Fruit fly (Drosophila melanogaster): ENCODE results near the gene Aduk.

Gene Aduk

dm6 chr3R:9353276-9353652 lies 18.8 kb upstream of the Aduk start (continued):
- TF ChIP-seq CG17568 (GFP tag; optimal IDR thresholded peaks at IDR 0.05) (peak; percentile 81), CG10654 (GFP tag; optimal IDR thresholded peaks at IDR 0.05) (peak; percentile 75), pum (GFP tag; optimal IDR thresholded peaks at IDR 0.05) (peak; percentile 30), lbe (GFP tag; optimal IDR thresholded peaks at IDR 0.05) (peak; percentile 70), CG4282 (GFP tag; optimal IDR thresholded peaks at IDR 0.05) (no peak), gfzf (GFP tag; optimal IDR thresholded peaks at IDR 0.05) (no peak), CG8359 (GFP tag; optimal IDR thresholded peaks at IDR 0.05; ENCODE audit: borderline replicate concordance) (peak; percentile 63), gt (GFP tag; IDR thresholded peaks at IDR 0.05) (no peak), CG3847 (GFP tag; IDR thresholded peaks at IDR 0.05) (no peak), CG7963 (GFP tag; IDR thresholded peaks at IDR 0.05; ENCODE audit: partially characterized antibody) (no peak), Oli (tag; optimal IDR thresholded peaks at IDR 0.05) (peak; percentile 89), CG10565 (GFP tag; optimal IDR thresholded peaks at IDR 0.05) (no peak), CG17802 (tag; optimal IDR thresholded peaks at IDR 0.05) (peak; percentile 26), Ets65A (GFP tag) (peak; percentile 91), sisA (GFP tag; IDR thresholded peaks at IDR 0.05) (no peak), Atf-2 (GFP tag; optimal IDR thresholded peaks at IDR 0.05) (peak; percentile 49), CG2875 (GFP tag; optimal IDR thresholded peaks at IDR 0.05) (peak; percentile 77), CG31441 (GFP tag; IDR thresholded peaks at IDR 0.05) (no peak), CG18764 (GFP tag; optimal IDR thresholded peaks at IDR 0.05) (peak; percentile 81), Side (GFP tag; optimal IDR thresholded peaks at IDR 0.05) (peak; percentile 17), CG11398 (GFP tag; optimal IDR thresholded peaks at IDR 0.05) (no peak), her (GFP tag; optimal IDR thresholded peaks at IDR 0.05) (no peak), phol (tag; optimal IDR thresholded peaks at IDR 0.05) (peak; percentile 92), Poxn (GFP tag; IDR thresholded peaks at IDR 0.05) (no peak), pb (GFP tag; optimal IDR thresholded peaks at IDR 0.05) (peak; percentile 13), tna (GFP tag; IDR thresholded peaks at IDR 0.05; ENCODE audit: partially characterized antibody) (no peak), CG13123 (GFP tag; optimal IDR thresholded peaks at IDR 0.05) (peak; percentile 58), Xbp1 (GFP tag; optimal IDR thresholded peaks at IDR 0.05) (peak; percentile 84), grn (GFP tag; optimal IDR thresholded peaks at IDR 0.05) (peak; percentile 42), CG17385 (GFP tag; optimal IDR thresholded peaks at IDR 0.05) (peak; percentile 84), B-H1 (GFP tag; IDR thresholded peaks at IDR 0.05) (no peak), CG4854 (GFP tag; optimal IDR thresholded peaks at IDR 0.05) (peak; percentile 50), MTF-1 (GFP tag; optimal IDR thresholded peaks at IDR 0.05; ENCODE audit: borderline replicate concordance) (peak; percentile 52), Fer3 (tag; optimal IDR thresholded peaks at IDR 0.05) (peak; percentile 85), Trl (optimal IDR thresholded peaks at IDR 0.05) (peak in 1 of 2 experiments; percentile 12), Trl (GFP tag; optimal IDR thresholded peaks at IDR 0.05) (no peak), Bdp1 (GFP tag; optimal IDR thresholded peaks at IDR 0.05) (no peak), CG30403 (GFP tag; optimal IDR thresholded peaks at IDR 0.05) (peak; percentile 92), CG3407 (GFP tag; optimal IDR thresholded peaks at IDR 0.05) (peak; percentile 84), Optix (GFP tag; IDR thresholded peaks at IDR 0.05) (no peak), sqz (GFP tag; optimal IDR thresholded peaks at IDR 0.05) (peak; percentile 24), repo (GFP tag; optimal IDR thresholded peaks at IDR 0.05) (no peak), D (optimal IDR thresholded peaks at IDR 0.05) (no peak), D (GFP tag; optimal IDR thresholded peaks at IDR 0.05) (peak; percentile 86), Hr39 (optimal IDR thresholded peaks at IDR 0.05) (no peak), CG34224 (GFP tag; IDR thresholded peaks at IDR 0.05; ENCODE audit: partially characterized antibody) (no peak), zfh1 (GFP tag; IDR thresholded peaks at IDR 0.05) (no peak), CG8944 (GFP tag; optimal IDR thresholded peaks at IDR 0.05) (no peak), YL-1 (GFP tag; optimal IDR thresholded peaks at IDR 0.05) (peak; percentile 47), Oaz (GFP tag; IDR thresholded peaks at IDR 0.05) (no peak), CG12104 (GFP tag; optimal IDR thresholded peaks at IDR 0.05) (peak; percentile 87), h (optimal IDR thresholded peaks at IDR 0.05) (no peak), CG7987 (GFP tag; optimal IDR thresholded peaks at IDR 0.05) (peak; percentile 42)

Data from whole organism, embryonic.